Worm (Caenorhabditis elegans) whole organism, L4 larva: Measurements from ENCODE around the gene tbc-14.

Source experiments
- F37D6.2 ChIP-seq: sonication (generic microtip); optimal IDR thresholded peaks from 2 replicates; lab custom pipeline; 2016; ENCODE audit warnings: mild to moderate bottlenecking, missing genetic modification characterization, missing compliant biosample characterization
- F44E2.7 ChIP-seq: fragments of 200-800 bp; sonication (Bioruptor generic); IDR thresholded peaks from 2 replicates; pipeline ENCODE4 v2.1.2; 2022; ENCODE audit warnings: missing genetic modification characterization, missing compliant biosample characterization
- T20F7.1 ChIP-seq: fragments of 200-800 bp; sonication (Bioruptor generic); optimal IDR thresholded peaks from 2 replicates; lab custom pipeline; 2018; ENCODE audit warnings: mild to moderate bottlenecking, missing genetic modification characterization, missing compliant biosample characterization
- Y5F2A.4 ChIP-seq: fragments of 200-800 bp; sonication (Bioruptor generic); optimal IDR thresholded peaks from 2 replicates; lab custom pipeline; 2018; ENCODE audit warnings: mild to moderate bottlenecking, missing genetic modification characterization, missing compliant biosample characterization
- ZK337.2 ChIP-seq: fragments of 200-800 bp; sonication (Bioruptor generic); IDR thresholded peaks from 2 replicates; pipeline ENCODE4 v1.3.6; 2022; ENCODE audit warnings: missing genetic modification reagents, missing genetic modification characterization, missing compliant biosample characterization
- aha-1 ChIP-seq: fragments of 150-350 bp; peaks from one replicate; lab custom pipeline; 2014; ENCODE audit warnings: missing biosample characterization, missing genetic modification characterization
- attf-4 ChIP-seq: sonication (generic microtip); optimal IDR thresholded peaks from 3 replicates; lab custom pipeline; 2017; ENCODE audit warnings: missing biosample characterization, missing genetic modification characterization
- ceh-20 ChIP-seq: fragments of 200-800 bp; sonication (Bioruptor generic); IDR thresholded peaks from 2 replicates; pipeline ENCODE4 v1.3.6; 2022; ENCODE audit warnings: missing genetic modification reagents, missing genetic modification characterization, missing compliant biosample characterization
- ceh-44 ChIP-seq: fragments of 200-800 bp; sonication (Bioruptor generic); IDR thresholded peaks from 2 replicates; pipeline ENCODE4 v1.3.6; 2022; ENCODE audit warnings: missing genetic modification reagents, missing genetic modification characterization, missing compliant biosample characterization
- ces-1 ChIP-seq: fragments of 150-350 bp; sonication (generic microtip); optimal IDR thresholded peaks from 4 replicates; lab custom pipeline; 2014; ENCODE audit warnings: missing biosample characterization, missing genetic modification reagents, missing genetic modification characterization
- cey-2 ChIP-seq: sonication (generic microtip); optimal IDR thresholded peaks from 3 replicates; lab custom pipeline; 2017; ENCODE audit warnings: missing genetic modification characterization, mild to moderate bottlenecking, missing compliant biosample characterization, antibody characterized with exemption, borderline replicate concordance; ENCODE audit not compliant: insufficient read depth
- daf-12 ChIP-seq: fragments of 150-350 bp; optimal IDR thresholded peaks from 2 replicates; lab custom pipeline; 2014; ENCODE audit warnings: missing biosample characterization, missing genetic modification reagents, missing genetic modification characterization
- daf-8 ChIP-seq: fragments of 200-800 bp; sonication (Bioruptor generic); IDR thresholded peaks from 2 replicates; pipeline ENCODE4 v1.3.6; 2022; ENCODE audit warnings: missing genetic modification characterization, missing compliant biosample characterization
- dmd-9 ChIP-seq: fragments of 200-800 bp; sonication (Bioruptor generic); IDR thresholded peaks from 2 replicates; pipeline ENCODE4 v1.3.6; 2022; ENCODE audit warnings: missing genetic modification reagents, missing genetic modification characterization, missing compliant biosample characterization
- dpl-1 ChIP-seq: fragments of 150-350 bp; optimal IDR thresholded peaks from 2 replicates; lab custom pipeline; 2014; ENCODE audit warnings: missing biosample characterization, missing genetic modification reagents, missing genetic modification characterization
- dve-1 ChIP-seq: sonication (generic microtip); optimal IDR thresholded peaks from 2 replicates; lab custom pipeline; 2017; ENCODE audit warnings: antibody characterized with exemption, mild to moderate bottlenecking, missing genetic modification characterization, missing compliant biosample characterization; ENCODE audit not compliant: insufficient read depth
- egl-27 ChIP-seq: sonication (generic microtip); optimal IDR thresholded peaks from 3 replicates; lab custom pipeline; 2017; ENCODE audit warnings: missing biosample characterization, missing genetic modification reagents, missing genetic modification characterization
- egl-43 ChIP-seq: fragments of 200-800 bp; sonication (Bioruptor generic); IDR thresholded peaks from 2 replicates; pipeline ENCODE4 v1.3.6; 2022; ENCODE audit warnings: missing genetic modification reagents, missing genetic modification characterization, missing compliant biosample characterization
- fos-1 ChIP-seq: fragments of 150-350 bp; optimal IDR thresholded peaks from 2 replicates; lab custom pipeline; 2014; ENCODE audit warnings: missing biosample characterization, missing genetic modification characterization
- hif-1 ChIP-seq, 2 experiments: sonication (generic microtip); optimal IDR thresholded peaks; 2 replicates each; lab custom pipeline; 2016 to 2017; ENCODE audit warnings: missing compliant biosample characterization in 2 of 2, missing genetic modification characterization in 2 of 2, missing genetic modification reagents in 2 of 2, missing genotype in 2 of 2, mild to moderate bottlenecking in 1 of 2
- hlh-30 ChIP-seq: sonication (generic microtip); optimal IDR thresholded peaks from 2 replicates; lab custom pipeline; 2017; ENCODE audit warnings: antibody characterized with exemption, mild to moderate bottlenecking, missing genetic modification characterization, missing compliant biosample characterization; ENCODE audit not compliant: insufficient read depth
- lim-7 ChIP-seq: fragments of 200-800 bp; sonication (Bioruptor generic); IDR thresholded peaks from 2 replicates; pipeline ENCODE4 v1.3.6; 2022; ENCODE audit warnings: missing genetic modification characterization, missing compliant biosample characterization
- lin-13 ChIP-seq: fragments of 150-350 bp; optimal IDR thresholded peaks from 2 replicates; lab custom pipeline; 2014; ENCODE audit warnings: missing biosample characterization, missing genetic modification reagents, missing genetic modification characterization
- lin-29 ChIP-seq: fragments of 200-800 bp; sonication (Bioruptor generic); IDR thresholded peaks from 2 replicates; pipeline ENCODE4 v1.3.6; 2022; ENCODE audit warnings: missing genetic modification reagents, missing genetic modification characterization, missing compliant biosample characterization
- lin-39 ChIP-seq: fragments of 150-350 bp; optimal IDR thresholded peaks from 2 replicates; lab custom pipeline; 2014; ENCODE audit warnings: missing biosample characterization, missing genetic modification reagents, missing genetic modification characterization
- lir-3 ChIP-seq: sonication (generic microtip); optimal IDR thresholded peaks from 2 replicates; lab custom pipeline; 2016; ENCODE audit warnings: mild to moderate bottlenecking, missing genetic modification characterization, missing compliant biosample characterization
- madf-5 ChIP-seq, 2 experiments: fragments of 200-800 bp; sonication (Bioruptor generic); IDR thresholded peaks; 2 replicates each; pipeline ENCODE4 v1.3.6; 2022; ENCODE audit warnings: missing compliant biosample characterization in 2 of 2, missing genetic modification characterization in 2 of 2
- mep-1 ChIP-seq: fragments of 150-350 bp; sonication (generic microtip); optimal IDR thresholded peaks from 3 replicates; lab custom pipeline; 2014; ENCODE audit warnings: missing biosample characterization, missing genetic modification characterization
- mes-2 ChIP-seq: sonication (generic microtip); optimal IDR thresholded peaks from 2 replicates; lab custom pipeline; 2016; ENCODE audit warnings: missing genotype, mild to moderate bottlenecking, missing genetic modification characterization, missing compliant biosample characterization; ENCODE audit not compliant: poor library complexity, severe bottlenecking
- mxl-3 ChIP-seq: fragments of 200-800 bp; sonication (Bioruptor generic); optimal IDR thresholded peaks from 2 replicates; lab custom pipeline; 2018; ENCODE audit warnings: mild to moderate bottlenecking, missing genetic modification characterization, missing compliant biosample characterization
- nhr-10 ChIP-seq: fragments of 150-350 bp; optimal IDR thresholded peaks from 2 replicates; lab custom pipeline; 2014; ENCODE audit warnings: missing biosample characterization, missing genetic modification characterization
- nhr-102 ChIP-seq: sonication (generic microtip); optimal IDR thresholded peaks from 2 replicates; lab custom pipeline; 2016; ENCODE audit warnings: mild to moderate bottlenecking, missing genetic modification characterization, moderate library complexity, missing compliant biosample characterization
- nhr-11 ChIP-seq: fragments of 150-350 bp; optimal IDR thresholded peaks from 2 replicates; lab custom pipeline; 2014; ENCODE audit warnings: missing biosample characterization, missing genetic modification characterization
- nhr-237 ChIP-seq: sonication (generic microtip); optimal IDR thresholded peaks from 2 replicates; lab custom pipeline; 2017; ENCODE audit warnings: missing biosample characterization, missing genetic modification characterization
- nhr-28 ChIP-seq: fragments of 150-350 bp; optimal IDR thresholded peaks from 2 replicates; lab custom pipeline; 2014; ENCODE audit warnings: missing biosample characterization, missing genetic modification characterization
- nhr-41 ChIP-seq: fragments of 200-800 bp; sonication (Bioruptor generic); IDR thresholded peaks from 2 replicates; pipeline ENCODE4 v1.3.6; 2022; ENCODE audit warnings: missing genetic modification reagents, missing genetic modification characterization, missing compliant biosample characterization
- nhr-42 ChIP-seq: fragments of 200-800 bp; sonication (Bioruptor generic); IDR thresholded peaks from 2 replicates; pipeline ENCODE4 v1.3.6; 2022; ENCODE audit warnings: missing genetic modification characterization, missing compliant biosample characterization
- php-3 ChIP-seq: fragments of 200-800 bp; sonication (Bioruptor generic); IDR thresholded peaks from 2 replicates; pipeline ENCODE4 v1.3.6; 2022; ENCODE audit warnings: missing genetic modification reagents, missing genetic modification characterization, missing compliant biosample characterization
- pqm-1 ChIP-seq: sonication (generic microtip); optimal IDR thresholded peaks from 2 replicates; lab custom pipeline; 2017; ENCODE audit warnings: missing biosample characterization, missing genetic modification characterization
- set-16 ChIP-seq: fragments of 200-800 bp; sonication (Bioruptor generic); IDR thresholded peaks from 2 replicates; pipeline ENCODE4 v1.3.6; 2022; ENCODE audit warnings: missing genetic modification reagents, missing genetic modification characterization, missing compliant biosample characterization
- spr-1 ChIP-seq: sonication (generic microtip); optimal IDR thresholded peaks from 2 replicates; lab custom pipeline; 2016; ENCODE audit warnings: mild to moderate bottlenecking, missing genetic modification characterization, missing compliant biosample characterization
- tag-97 ChIP-seq: fragments of 200-800 bp; sonication (Bioruptor generic); IDR thresholded peaks from 2 replicates; pipeline ENCODE4 v1.3.6; 2022; ENCODE audit warnings: missing genetic modification characterization, missing compliant biosample characterization
- tra-1 ChIP-seq: fragments of 200-800 bp; sonication (Bioruptor generic); IDR thresholded peaks from 2 replicates; pipeline ENCODE4 v1.3.6; 2022; ENCODE audit warnings: missing genetic modification reagents, missing genetic modification characterization, missing compliant biosample characterization
- unc-130 ChIP-seq: sonication (generic microtip); optimal IDR thresholded peaks from 2 replicates; lab custom pipeline; 2016; ENCODE audit warnings: missing genetic modification reagents, missing genetic modification characterization, missing compliant biosample characterization
- zag-1 ChIP-seq: fragments of 150-350 bp; optimal IDR thresholded peaks from 2 replicates; lab custom pipeline; 2014; ENCODE audit warnings: missing biosample characterization, missing genetic modification characterization
- zfp-2 ChIP-seq: sonication (generic microtip); optimal IDR thresholded peaks from 2 replicates; lab custom pipeline; 2016; ENCODE audit warnings: mild to moderate bottlenecking, missing genetic modification characterization, missing compliant biosample characterization
- zip-2 ChIP-seq: fragments of 150-350 bp; optimal IDR thresholded peaks from 2 replicates; lab custom pipeline; 2014; ENCODE audit warnings: missing biosample characterization, missing genetic modification characterization
- ztf-11 ChIP-seq: fragments of 150-350 bp; optimal IDR thresholded peaks from 2 replicates; lab custom pipeline; 2014; ENCODE audit warnings: missing biosample characterization, missing genetic modification characterization

Gene tbc-14

ce11 chrII:13460592-13461395 is 13.4 kb upstream of the tbc-14 start, which contains the start of gene pqn-27 (continued):
- TF ChIP-seq ZK337.2 (GFP tag; lab: Robert Waterston, UW) (0 out of 2 replicates have a peak, but pooled peaks have one; percentile 30), F44E2.7 (no peak), dmd-9 (GFP tag; lab: Robert Waterston, UW) (no peak), egl-27 (tag; lab: Kevin White, UChicago) (no peak), ceh-20 (GFP tag; lab: Robert Waterston, UW) (peak; percentile 81), hif-1 (tag; optimal IDR thresholded peaks at IDR 0.05; lab: Kevin White, UChicago) (peak; percentile 29 to 73), nhr-41 (GFP tag; lab: Robert Waterston, UW) (0 out of 2 replicates have a peak, but pooled peaks have one; percentile 22), egl-43 (GFP tag; lab: Robert Waterston, UW) (no peak), nhr-11 (tag; lab: Kevin White, UChicago) (peak; percentile 41), madf-5 (GFP tag; IDR thresholded peaks at IDR 0.05; lab: Robert Waterston, UW) (no peak), tra-1 (GFP tag; lab: Robert Waterston, UW) (no peak), ces-1 (GFP tag; lab: Kevin White, UChicago) (no peak), zag-1 (tag; lab: Kevin White, UChicago) (no peak), lin-29 (GFP tag; lab: Robert Waterston, UW) (0 out of 2 replicates have a peak, but pooled peaks have one; percentile 9), T20F7.1 (GFP tag; lab: Kevin White, UChicago) (no peak), zip-2 (tag; lab: Kevin White, UChicago) (peak; percentile 62), cey-2 (tag; lab: Kevin White, UChicago) (peak; percentile 22), nhr-237 (tag; lab: Kevin White, UChicago) (no peak), unc-130 (GFP tag; lab: Kevin White, UChicago) (no peak), lir-3 (tag; lab: Kevin White, UChicago) (no peak), tag-97 (GFP tag; lab: Robert Waterston, UW) (no peak), dpl-1 (GFP tag; lab: Kevin White, UChicago) (peak; percentile 49), daf-12 (no peak)

ce11 chrII:13456622-13457021 is 9.2 kb upstream of the tbc-14 start:
- TF ChIP-seq aha-1 (tag; lab: Kevin White, UChicago) (peak; percentile 69), set-16 (GFP tag; lab: Robert Waterston, UW) (peak; percentile 66), hif-1 (tag; optimal IDR thresholded peaks at IDR 0.05; lab: Kevin White, UChicago) (no peak), fos-1 (no peak), spr-1 (tag; lab: Kevin White, UChicago) (no peak), nhr-42 (GFP tag; lab: Robert Waterston, UW) (no peak), hlh-30 (tag; lab: Kevin White, UChicago) (no peak), zag-1 (tag; lab: Kevin White, UChicago) (no peak), nhr-11 (tag; lab: Kevin White, UChicago) (no peak), pqm-1 (tag; lab: Kevin White, UChicago) (no peak), tra-1 (GFP tag; lab: Robert Waterston, UW) (no peak), php-3 (GFP tag; lab: Robert Waterston, UW) (no peak), ztf-11 (tag; lab: Kevin White, UChicago) (no peak), lim-7 (GFP tag; lab: Robert Waterston, UW) (0 out of 2 replicates have a peak, but pooled peaks have one; percentile 50), Y5F2A.4 (GFP tag; lab: Kevin White, UChicago) (no peak), nhr-102 (no peak), daf-8 (no peak), nhr-41 (GFP tag; lab: Robert Waterston, UW) (no peak), mes-2 (peak; percentile 28), dmd-9 (GFP tag; lab: Robert Waterston, UW) (no peak), F37D6.2 (tag; lab: Kevin White, UChicago) (no peak), dve-1 (tag; lab: Kevin White, UChicago) (peak; percentile 34), lin-13 (GFP tag; lab: Kevin White, UChicago) (peak; percentile 42), nhr-28 (peak; percentile 45), nhr-10 (tag; lab: Kevin White, UChicago) (no peak), mep-1 (tag; lab: Kevin White, UChicago) (peak; percentile 57), mxl-3 (GFP tag; lab: Kevin White, UChicago) (peak; percentile 38), lin-39 (tag; lab: Kevin White, UChicago) (no peak), lir-3 (tag; lab: Kevin White, UChicago) (no peak), ceh-44 (GFP tag; lab: Robert Waterston, UW) (no peak), attf-4 (tag; lab: Kevin White, UChicago) (no peak), zfp-2 (no peak)
